Worm (Caenorhabditis elegans) whole organism, late embryonic: ENCODE results near the gene lips-6.

Source experiments
- C38D4.7 ChIP-seq: fragments of 200-800 bp; sonication (Bioruptor generic); optimal IDR thresholded peaks from 2 replicates; lab custom pipeline; 2018; ENCODE audit warnings: mild to moderate bottlenecking, missing genetic modification characterization, moderate library complexity, missing compliant biosample characterization
- F13H6.1 ChIP-seq: sonication (generic microtip); optimal IDR thresholded peaks from 2 replicates; lab custom pipeline; 2016; ENCODE audit warnings: missing genetic modification characterization, missing compliant biosample characterization
- ama-1 ChIP-seq: fragments of 150-350 bp; optimal IDR thresholded peaks from 2 replicates; lab custom pipeline; 2014
- ceh-19 ChIP-seq: fragments of 200-800 bp; sonication (Bioruptor generic); optimal IDR thresholded peaks from 2 replicates; lab custom pipeline; 2018; ENCODE audit warnings: mild to moderate bottlenecking, missing genetic modification characterization, missing compliant biosample characterization
- ceh-2 ChIP-seq: sonication (generic microtip); optimal IDR thresholded peaks from 2 replicates; lab custom pipeline; 2016; ENCODE audit warnings: missing genotype, missing genetic modification characterization, missing compliant biosample characterization
- ceh-45 ChIP-seq: fragments of 200-800 bp; sonication (Bioruptor generic); IDR thresholded peaks from 2 replicates; pipeline ENCODE4 v1.3.6; 2022; ENCODE audit warnings: missing genetic modification reagents, missing genetic modification characterization, missing compliant biosample characterization
- dve-1 ChIP-seq: sonication (generic microtip); optimal IDR thresholded peaks from 2 replicates; lab custom pipeline; 2017; ENCODE audit warnings: antibody characterized with exemption, mild to moderate bottlenecking, missing genetic modification characterization, missing compliant biosample characterization
- fkh-10 ChIP-seq: fragments of 150-350 bp; optimal IDR thresholded peaks from 2 replicates; lab custom pipeline; 2014; ENCODE audit warnings: missing biosample characterization, missing genetic modification reagents, missing genetic modification characterization
- npax-4 ChIP-seq: sonication (generic microtip); optimal IDR thresholded peaks from 2 replicates; lab custom pipeline; 2016; ENCODE audit warnings: missing genetic modification characterization, missing compliant biosample characterization
- odd-2 ChIP-seq: sonication (generic microtip); optimal IDR thresholded peaks from 2 replicates; lab custom pipeline; 2017; ENCODE audit warnings: antibody characterized with exemption, mild to moderate bottlenecking, missing genetic modification characterization, missing compliant biosample characterization
- sox-2 ChIP-seq: fragments of 200-800 bp; sonication (Bioruptor generic); IDR thresholded peaks from 2 replicates; pipeline ENCODE4 v1.3.6; 2022; ENCODE audit warnings: missing genetic modification reagents, missing genetic modification characterization, missing compliant biosample characterization
- ttx-3 ChIP-seq: sonication (generic microtip); optimal IDR thresholded peaks from 2 replicates; lab custom pipeline; 2016; ENCODE audit warnings: missing genetic modification reagents, missing genetic modification characterization, missing compliant biosample characterization
- unc-55 ChIP-seq: sonication (generic microtip); optimal IDR thresholded peaks from 2 replicates; lab custom pipeline; 2017; ENCODE audit warnings: missing biosample characterization, missing genetic modification reagents, missing genetic modification characterization

DNA sequence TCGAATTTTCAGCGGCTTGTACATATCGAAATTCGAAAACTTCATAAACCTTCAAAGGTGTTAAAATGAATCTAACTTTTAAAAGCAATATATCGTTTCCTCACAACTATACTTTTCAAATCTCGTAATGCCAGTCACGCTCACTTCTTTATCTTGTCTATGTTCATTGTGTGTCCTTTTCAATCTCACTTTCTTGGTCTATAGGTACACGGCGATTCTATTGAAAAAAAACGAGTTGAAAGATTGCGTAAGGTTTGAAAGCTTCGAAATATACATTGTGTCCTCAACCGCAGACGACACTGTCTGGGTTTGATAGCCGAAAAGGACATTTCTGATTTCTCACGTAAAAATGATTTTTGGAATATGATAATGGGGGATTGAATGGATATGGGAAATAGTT lies 3.4 kb upstream of the lips-6 start:
- TF ChIP-seq ttx-3 (tag; lab: Kevin White, UChicago), result no peak
- TF ChIP-seq ceh-2 (tag; lab: Kevin White, UChicago), result no peak
- TF ChIP-seq ama-1 (lab: Kevin White, UChicago), result no peak
- TF ChIP-seq unc-55, result no peak
- no peak for TF ChIP-seq fkh-10 (GFP tag; lab: Kevin White, UChicago)
- TF ChIP-seq sox-2 (GFP tag; lab: Robert Waterston, UW), result no peak
- TF ChIP-seq ceh-45 (GFP tag; lab: Robert Waterston, UW), result no peak
- TF ChIP-seq npax-4, result no peak
- no peak for TF ChIP-seq F13H6.1 (tag; lab: Kevin White, UChicago)
- TF ChIP-seq C38D4.7 (GFP tag; lab: Kevin White, UChicago), result no peak
- TF ChIP-seq dve-1 (tag; lab: Kevin White, UChicago), result no peak
- TF ChIP-seq odd-2 (tag; lab: Kevin White, UChicago), result no peak
- no peak for TF ChIP-seq ceh-19 (GFP tag; lab: Kevin White, UChicago)
